Fruit fly (Drosophila melanogaster) whole organism, embryonic: ENCODE results near the gene PNKP.

ENCODE experiments used
- Ada2b ChIP-seq: fragments of 200-800 bp; sonication (Bioruptor generic); IDR thresholded peaks from 2 replicates; pipeline ENCODE4 v1.3.6; 2022; ENCODE audit warnings: missing biosample characterization, missing genetic modification characterization
- Adf1 ChIP-seq: fragments of 200-800 bp; sonication (Bioruptor generic); IDR thresholded peaks from 2 replicates; pipeline ENCODE4 v1.3.6; 2022; ENCODE audit warnings: missing biosample characterization, missing genetic modification characterization
- CG10654 ChIP-seq: fragments of 200-800 bp; sonication (Bioruptor generic); optimal IDR thresholded peaks from 2 replicates; lab custom pipeline; 2016; ENCODE audit warnings: missing biosample characterization, missing genetic modification characterization
- CG11093 ChIP-seq: fragments of 200-800 bp; sonication (Bioruptor generic); IDR thresholded peaks from 3 replicates; pipeline ENCODE4 v1.3.6; 2022; ENCODE audit warnings: missing biosample characterization, missing genetic modification characterization
- CG11560 ChIP-seq: fragments of 200-800 bp; sonication (Bioruptor generic); IDR thresholded peaks from 3 replicates; pipeline ENCODE4 v1.3.6; 2022; ENCODE audit warnings: missing biosample characterization, missing genetic modification characterization
- CG11696 ChIP-seq: fragments of 200-800 bp; sonication (Bioruptor generic); IDR thresholded peaks from 2 replicates; pipeline ENCODE4 v1.3.6; 2022; ENCODE audit warnings: missing biosample characterization, missing genetic modification characterization
- CG12769 ChIP-seq: fragments of 200-800 bp; sonication (Bioruptor generic); optimal IDR thresholded peaks from 2 replicates; lab custom pipeline; 2019; ENCODE audit warnings: missing biosample characterization, mild to moderate bottlenecking, missing genetic modification characterization, moderate library complexity
- CG13424 ChIP-seq: fragments of 200-800 bp; sonication (Bioruptor generic); optimal IDR thresholded peaks from 2 replicates; lab custom pipeline; 2019; ENCODE audit warnings: missing biosample characterization, mild to moderate bottlenecking, missing genetic modification characterization, moderate library complexity
- CG17328 ChIP-seq: fragments of 200-800 bp; sonication (Bioruptor generic); IDR thresholded peaks from 2 replicates; pipeline ENCODE4 v1.3.6; 2022; ENCODE audit warnings: missing biosample characterization, missing genetic modification characterization
- CG18764 ChIP-seq: fragments of 200-800 bp; sonication (Bioruptor generic); optimal IDR thresholded peaks from 3 replicates; lab custom pipeline; 2016; ENCODE audit warnings: missing biosample characterization, missing genetic modification characterization
- CG30403 ChIP-seq: fragments of 200-800 bp; sonication (Bioruptor generic); optimal IDR thresholded peaks from 3 replicates; lab custom pipeline; 2016; ENCODE audit warnings: missing biosample characterization, missing genetic modification characterization
- CG30431 ChIP-seq: fragments of 200-800 bp; sonication (Bioruptor generic); optimal IDR thresholded peaks from 2 replicates; lab custom pipeline; 2017; ENCODE audit warnings: missing biosample characterization, missing genetic modification characterization
- CG34376 ChIP-seq: fragments of 200-800 bp; sonication (Bioruptor generic); optimal IDR thresholded peaks from 2 replicates; lab custom pipeline; 2018; ENCODE audit warnings: missing biosample characterization, mild to moderate bottlenecking, missing genetic modification characterization
- CG6689 ChIP-seq: fragments of 200-800 bp; sonication (Bioruptor generic); IDR thresholded peaks from 2 replicates; pipeline ENCODE4 v1.3.6; 2022; ENCODE audit warnings: missing biosample characterization, missing genetic modification characterization
- CG6765 ChIP-seq: fragments of 200-800 bp; sonication (Bioruptor generic); optimal IDR thresholded peaks from 3 replicates; lab custom pipeline; 2017; ENCODE audit warnings: missing biosample characterization, mild to moderate bottlenecking, missing genetic modification characterization
- CG8281 ChIP-seq: fragments of 200-800 bp; sonication (Bioruptor generic); optimal IDR thresholded peaks from 2 replicates; lab custom pipeline; 2018; ENCODE audit warnings: missing biosample characterization, mild to moderate bottlenecking, missing genetic modification characterization, moderate library complexity
- CkIIα-i1 ChIP-seq: fragments of 200-800 bp; sonication (Bioruptor generic); IDR thresholded peaks from 2 replicates; pipeline ENCODE4 v1.3.6; 2022; ENCODE audit warnings: missing biosample characterization, missing genetic modification characterization
- Dbx ChIP-seq: fragments of 200-800 bp; sonication (Bioruptor generic); IDR thresholded peaks from 3 replicates; pipeline ENCODE4 v1.3.6; 2022; ENCODE audit warnings: missing biosample characterization, missing genetic modification characterization
- Deaf1 ChIP-seq: fragments of 200-800 bp; optimal IDR thresholded peaks from 3 replicates; lab custom pipeline; 2019; ENCODE audit warnings: missing biosample characterization, mild to moderate bottlenecking, missing genetic modification characterization, moderate library complexity
- Dip3 ChIP-seq: fragments of 200-800 bp; sonication (Bioruptor generic); optimal IDR thresholded peaks from 3 replicates; lab custom pipeline; 2016; ENCODE audit warnings: missing biosample characterization, missing genetic modification characterization
- Eip74EF ChIP-seq, 2 experiments: fragments of 200-800 bp in 1 of 2; fragments of >200 bp in 1 of 2; sonication (Bioruptor generic) in 1 of 2; optimal IDR thresholded peaks; 2 replicates each; lab custom pipeline; 2017 to 2019; ENCODE audit warnings: missing biosample characterization in 2 of 2, missing genetic modification characterization in 2 of 2, mild to moderate bottlenecking in 1 of 2, moderate library complexity in 1 of 2
- HHEX ChIP-seq: fragments of 200-800 bp; sonication (Bioruptor generic); optimal IDR thresholded peaks from 3 replicates; lab custom pipeline; 2017; ENCODE audit warnings: missing biosample characterization, mild to moderate bottlenecking, missing genetic modification characterization, missing genetic modification reagents
- HLHmδ ChIP-seq: fragments of 200-800 bp; sonication (Bioruptor generic); optimal IDR thresholded peaks from 2 replicates; lab custom pipeline; 2018; ENCODE audit warnings: missing biosample characterization, mild to moderate bottlenecking, missing genetic modification characterization, moderate library complexity
- MTF-1 ChIP-seq: fragments of 200-800 bp; sonication (Bioruptor generic); optimal IDR thresholded peaks from 2 replicates; lab custom pipeline; 2018; ENCODE audit warnings: missing biosample characterization, mild to moderate bottlenecking, missing genetic modification characterization, borderline replicate concordance
- Mrtf ChIP-seq: fragments of 200-800 bp; sonication (Bioruptor generic); IDR thresholded peaks from 3 replicates; pipeline ENCODE4 v1.3.6; 2022; ENCODE audit warnings: missing biosample characterization, missing genetic modification characterization
- Nf-YB ChIP-seq: fragments of 200-800 bp; sonication (Bioruptor generic); optimal IDR thresholded peaks from 3 replicates; lab custom pipeline; 2019; ENCODE audit warnings: missing biosample characterization, mild to moderate bottlenecking, missing genetic modification characterization, moderate library complexity
- PHDP ChIP-seq: fragments of 200-800 bp; sonication (Bioruptor generic); optimal IDR thresholded peaks from 3 replicates; lab custom pipeline; 2018; ENCODE audit warnings: missing biosample characterization, mild to moderate bottlenecking, missing genetic modification characterization, moderate library complexity
- Pdp1 ChIP-seq, 2 experiments: fragments of 200-800 bp; sonication (Bioruptor generic); optimal IDR thresholded peaks; 3 replicates each; lab custom pipeline; 2016; ENCODE audit warnings: missing biosample characterization in 2 of 2, missing genetic modification characterization in 2 of 2, mild to moderate bottlenecking in 1 of 2, moderate library complexity in 1 of 2
- Rx ChIP-seq: fragments of 200-800 bp; sonication (Bioruptor generic); IDR thresholded peaks from 2 replicates; pipeline ENCODE4 v1.3.6; 2022; ENCODE audit warnings: missing biosample characterization, missing genetic modification characterization
- Side ChIP-seq: fragments of 200-800 bp; sonication (Bioruptor generic); optimal IDR thresholded peaks from 2 replicates; lab custom pipeline; 2016; ENCODE audit warnings: missing biosample characterization, missing genetic modification characterization
- YL-1 ChIP-seq: fragments of 200-800 bp; sonication (Bioruptor generic); optimal IDR thresholded peaks from 3 replicates; lab custom pipeline; 2017; ENCODE audit warnings: missing biosample characterization, mild to moderate bottlenecking, missing genetic modification characterization
- caup ChIP-seq: fragments of 200-800 bp; sonication (Bioruptor generic); optimal IDR thresholded peaks from 3 replicates; lab custom pipeline; 2017; ENCODE audit warnings: missing biosample characterization, mild to moderate bottlenecking, missing genetic modification characterization, moderate library complexity; ENCODE audit not compliant: severe bottlenecking
- chinmo ChIP-seq: fragments of 200-800 bp; sonication (Bioruptor generic); IDR thresholded peaks from 4 replicates; pipeline ENCODE4 v1.3.6; 2022; ENCODE audit warnings: missing biosample characterization, missing genetic modification characterization; ENCODE audit not compliant: partially characterized antibody
- crc ChIP-seq: fragments of 200-800 bp; sonication (Bioruptor generic); optimal IDR thresholded peaks from 2 replicates; lab custom pipeline; 2016; ENCODE audit warnings: missing biosample characterization, missing genetic modification characterization
- ems ChIP-seq: fragments of 200-800 bp; sonication (Bioruptor generic); optimal IDR thresholded peaks from 3 replicates; lab custom pipeline; 2016; ENCODE audit warnings: missing biosample characterization, missing genetic modification characterization
- gsb ChIP-seq: fragments of 200-800 bp; sonication (Bioruptor generic); IDR thresholded peaks from 2 replicates; pipeline ENCODE4 v1.3.6; 2022; ENCODE audit warnings: missing biosample characterization, missing genetic modification characterization
- gsb-n ChIP-seq: fragments of 200-800 bp; sonication (Bioruptor generic); optimal IDR thresholded peaks from 3 replicates; lab custom pipeline; 2018; ENCODE audit warnings: missing biosample characterization, mild to moderate bottlenecking, missing genetic modification characterization
- kay ChIP-seq: fragments of 200-800 bp; sonication (Bioruptor generic); optimal IDR thresholded peaks from 2 replicates; lab custom pipeline; 2016; ENCODE audit warnings: missing biosample characterization, missing genetic modification characterization
- knrl ChIP-seq: fragments of 200-800 bp; sonication (Bioruptor generic); IDR thresholded peaks from 3 replicates; pipeline ENCODE4 v1.3.6; 2022; ENCODE audit warnings: missing biosample characterization, missing genetic modification characterization; ENCODE audit not compliant: partially characterized antibody
- mirr ChIP-seq: fragments of 200-800 bp; sonication (Bioruptor generic); optimal IDR thresholded peaks from 3 replicates; lab custom pipeline; 2018; ENCODE audit warnings: missing biosample characterization, mild to moderate bottlenecking, missing genetic modification characterization
- nmo ChIP-seq: fragments of 200-800 bp; sonication (Bioruptor generic); optimal IDR thresholded peaks from 2 replicates; lab custom pipeline; 2018; ENCODE audit warnings: missing biosample characterization, mild to moderate bottlenecking, missing genetic modification characterization, moderate library complexity
- pb ChIP-seq: fragments of 200-800 bp; sonication (Bioruptor generic); optimal IDR thresholded peaks from 3 replicates; lab custom pipeline; 2016; ENCODE audit warnings: missing biosample characterization, missing genetic modification characterization
- pros ChIP-seq: fragments of 200-800 bp; sonication (Bioruptor generic); optimal IDR thresholded peaks from 3 replicates; lab custom pipeline; 2019; ENCODE audit warnings: missing biosample characterization, mild to moderate bottlenecking, missing genetic modification characterization, moderate library complexity
- psq ChIP-seq: fragments of 200-800 bp; sonication (Bioruptor generic); optimal IDR thresholded peaks from 2 replicates; lab custom pipeline; 2017; ENCODE audit warnings: missing biosample characterization, missing genetic modification characterization
- pzg ChIP-seq: fragments of 200-800 bp; sonication (Bioruptor generic); optimal IDR thresholded peaks from 3 replicates; lab custom pipeline; 2018; ENCODE audit warnings: missing biosample characterization, mild to moderate bottlenecking, missing genetic modification characterization, moderate library complexity
- sr ChIP-seq: fragments of 200-800 bp; sonication (Bioruptor generic); IDR thresholded peaks from 3 replicates; pipeline ENCODE4 v1.3.6; 2022; ENCODE audit warnings: missing biosample characterization, missing genetic modification characterization
- usp ChIP-seq: fragments of >200 bp; optimal IDR thresholded peaks from 2 replicates; lab custom pipeline; 2017; ENCODE audit warnings: missing biosample characterization, missing genetic modification characterization
- vfl ChIP-seq: fragments of 200-800 bp; sonication (Bioruptor generic); optimal IDR thresholded peaks from 2 replicates; lab custom pipeline; 2016; ENCODE audit warnings: missing biosample characterization, missing genetic modification characterization
- wdn ChIP-seq: fragments of 200-800 bp; sonication (Bioruptor generic); IDR thresholded peaks from 2 replicates; pipeline ENCODE4 v1.3.6; 2022; ENCODE audit warnings: missing biosample characterization, missing genetic modification characterization

PNKP gene

DNA sequence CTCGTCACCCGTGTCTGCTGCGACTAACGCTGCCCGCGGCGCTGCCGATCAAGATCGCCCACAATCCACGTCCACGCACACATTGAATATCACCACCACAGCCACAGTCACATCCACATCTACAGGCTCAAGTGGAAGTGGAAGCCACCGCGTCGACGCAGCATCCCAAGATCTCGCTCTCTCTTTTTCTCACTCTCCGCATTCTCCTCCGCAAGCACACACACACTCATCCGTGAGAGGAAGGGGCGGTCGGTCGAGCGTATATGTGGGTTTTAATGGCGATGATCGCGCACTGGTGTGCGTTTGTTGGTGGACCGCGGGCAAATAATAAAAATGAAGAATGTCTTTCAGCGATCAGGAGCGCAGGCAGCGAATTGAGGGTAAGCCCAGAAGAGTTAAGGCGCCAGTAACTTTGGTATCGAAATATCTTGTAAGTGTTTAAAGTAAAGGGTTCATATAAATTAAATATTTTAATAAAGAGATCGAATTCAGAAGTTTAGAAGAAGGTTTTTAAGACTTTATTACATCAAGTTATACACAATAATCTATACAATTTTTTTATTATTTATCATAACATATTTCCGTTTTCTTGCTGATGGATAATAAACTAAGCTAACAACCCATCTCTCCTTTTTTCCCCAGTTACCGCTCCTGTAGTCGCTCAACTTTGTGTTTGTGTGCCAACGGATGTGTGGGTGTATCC, 9.4 kb downstream of the PNKP start, which contains the start of gene Poxm (continued):
- TF ChIP-seq Eip74EF (GFP tag; optimal IDR thresholded peaks at IDR 0.05; lab: Kevin White, UChicago) (peak in 1 of 2 experiments; percentile 89), CG6689 (peak; percentile 94), Deaf1 (peak; percentile 56), chinmo (GFP tag; lab: Robert Waterston, UW) (no peak), psq (GFP tag; lab: Kevin White, UChicago) (peak; percentile 71), CG13424 (tag; lab: Kevin White, UChicago) (peak; percentile 94), CG10654 (GFP tag; lab: Kevin White, UChicago) (peak; percentile 87), HLHmδ (GFP tag; lab: Kevin White, UChicago) (no peak), kay (GFP tag; lab: Kevin White, UChicago) (peak; percentile 74), Nf-YB (GFP tag; lab: Kevin White, UChicago) (peak; percentile 94), CG17328 (GFP tag; lab: Robert Waterston, UW) (peak; percentile 74), usp (GFP tag; lab: Kevin White, UChicago) (no peak), CG34376 (peak; percentile 18), pzg (no peak), CG30431 (peak; percentile 90), CG11093 (peak; percentile 92), YL-1 (peak; percentile 21), ems (peak; percentile 69), Side (GFP tag; lab: Kevin White, UChicago) (peak; percentile 54), knrl (GFP tag; lab: Robert Waterston, UW) (peak; percentile 69; the same call in 2 of the 3 replicates), caup (GFP tag; lab: Kevin White, UChicago) (peak; percentile 74), sr (GFP tag; lab: Robert Waterston, UW) (peak; percentile 95), Mrtf (GFP tag; lab: Robert Waterston, UW) (peak; percentile 85; the same call in 2 of the 3 replicates), CG8281 (peak; percentile 75), Dbx (GFP tag; lab: Robert Waterston, UW) (peak; percentile 48; the same call in 1 of the 3 replicates), gsb (GFP tag; lab: Robert Waterston, UW) (peak; percentile 68; the same call in 1 of the 2 replicates), Rx (GFP tag; lab: Robert Waterston, UW) (peak; percentile 71), mirr (GFP tag; lab: Kevin White, UChicago) (no peak), Dip3 (GFP tag; lab: Kevin White, UChicago) (peak; percentile 19), CG6765 (GFP tag; lab: Kevin White, UChicago) (peak; percentile 27), HHEX (GFP tag; lab: Kevin White, UChicago) (peak; percentile 89), PHDP (tag; lab: Kevin White, UChicago) (peak; percentile 85), pros (GFP tag; lab: Kevin White, UChicago) (no peak), MTF-1 (GFP tag; lab: Kevin White, UChicago) (no peak), vfl (GFP tag; lab: Kevin White, UChicago) (peak; percentile 58), CG11696 (GFP tag; lab: Robert Waterston, UW) (peak; percentile 66), Ada2b (peak; percentile 88), crc (GFP tag; lab: Kevin White, UChicago) (no peak), wdn (GFP tag; lab: Robert Waterston, UW) (peak; percentile 47; the same call in 1 of the 2 replicates), pb (GFP tag; lab: Kevin White, UChicago) (no peak), CG30403 (peak; percentile 95), Pdp1 (GFP tag; optimal IDR thresholded peaks at IDR 0.05; lab: Kevin White, UChicago) (peak; percentile 76 to 77), CkIIα-i1 (no peak; the same call in 1 of the 2 replicates), CG11560 (tag; lab: Robert Waterston, UW) (peak; percentile 83), gsb-n (peak; percentile 88), Adf1 (GFP tag; lab: Robert Waterston, UW) (peak; percentile 85), nmo (GFP tag; lab: Kevin White, UChicago) (peak; percentile 98), CG12769 (tag; lab: Kevin White, UChicago) (peak; percentile 4), CG18764 (GFP tag; lab: Kevin White, UChicago) (peak; percentile 73)
